Worm (Caenorhabditis elegans): ENCODE results near the gene pde-12.

pde-12 gene

ce11 chrIII:10810837-10811814, 33.7 kb downstream of the pde-12 start (continued):
- TF ChIP-seq Y79H2A.3 (GFP tag; conservative IDR thresholded peaks at IDR 0.05), result peak; percentile 93
- no peak for TF ChIP-seq nhr-120 (GFP tag; IDR thresholded peaks at IDR 0.05)
- no peak for TF ChIP-seq egl-18 (GFP tag; IDR thresholded peaks at IDR 0.05)
- TF ChIP-seq Y67H2A.10 (GFP tag; conservative IDR thresholded peaks at IDR 0.05), result no peak
- no peak for TF ChIP-seq dpl-1 (GFP tag; optimal IDR thresholded peaks at IDR 0.05)
- TF ChIP-seq tbx-9 (tag; optimal IDR thresholded peaks at IDR 0.05; ENCODE audit: borderline replicate concordance), result no peak
- no peak for TF ChIP-seq F49E8.2 (tag; optimal IDR thresholded peaks at IDR 0.05; ENCODE audit: insufficient read depth)
- no peak for TF ChIP-seq B0261.1 (tag; optimal IDR thresholded peaks at IDR 0.05)
- no peak for TF ChIP-seq mes-4 (tag; optimal IDR thresholded peaks at IDR 0.05)
- TF ChIP-seq madf-3 (GFP tag; IDR thresholded peaks at IDR 0.05), result peak; percentile 83; the same call in 1 of the 2 replicates
- peak; percentile 62 for TF ChIP-seq hmg-1.2 (GFP tag; IDR thresholded peaks at IDR 0.05)
- TF ChIP-seq zim-3 (tag; optimal IDR thresholded peaks at IDR 0.05), result no peak
- TF ChIP-seq ztf-26 (tag; optimal IDR thresholded peaks at IDR 0.05), result no peak
- TF ChIP-seq rpc-1 (optimal IDR thresholded peaks at IDR 0.05), result no peak
- TF ChIP-seq rpc-1 (tag; optimal IDR thresholded peaks at IDR 0.05), result no peak
- no peak for TF ChIP-seq cebp-1 (GFP tag; IDR thresholded peaks at IDR 0.05)
- TF ChIP-seq cebp-1 (tag; optimal IDR thresholded peaks at IDR 0.05), result peak; percentile 15
- TF ChIP-seq dpff-1 (tag; optimal IDR thresholded peaks at IDR 0.05), result no peak
- no peak for TF ChIP-seq hlh-12 (tag; optimal IDR thresholded peaks at IDR 0.05)
- TF ChIP-seq atf-7 (tag; optimal IDR thresholded peaks at IDR 0.05), result no peak
- no peak for TF ChIP-seq ets-4 (GFP tag; optimal IDR thresholded peaks at IDR 0.05)
- peak; percentile 9; the same call in 1 of the 2 replicates for TF ChIP-seq ztf-28 (GFP tag; IDR thresholded peaks at IDR 0.05)
- TF ChIP-seq F33H1.4 (GFP tag; IDR thresholded peaks at IDR 0.05), result peak; percentile 65
- TF ChIP-seq lin-54 (GFP tag; optimal IDR thresholded peaks at IDR 0.05), result peak; percentile 56
- peak; percentile 68 for TF ChIP-seq hrde-1 (tag; optimal IDR thresholded peaks at IDR 0.05; ENCODE audit: borderline replicate concordance)
- peak; percentile 93 for TF ChIP-seq ceh-58 (GFP tag; IDR thresholded peaks at IDR 0.05)
- no peak for TF ChIP-seq fkh-3 (tag; optimal IDR thresholded peaks at IDR 0.05)
- TF ChIP-seq K11D2.4 (GFP tag; IDR thresholded peaks at IDR 0.05), result peak; percentile 44; the same call in 1 of the 2 replicates
- no peak for TF ChIP-seq let-607 (tag; optimal IDR thresholded peaks at IDR 0.05)
- peak; percentile 51 for TF ChIP-seq die-1 (tag; optimal IDR thresholded peaks at IDR 0.05)
- peak; percentile 70; the same call in 1 of the 2 replicates for TF ChIP-seq F39B2.1 (GFP tag; IDR thresholded peaks at IDR 0.05)
- no peak for TF ChIP-seq snpc-1.1 (tag; optimal IDR thresholded peaks at IDR 0.05; ENCODE audit: insufficient read depth)
- TF ChIP-seq K12H6.12 (tag; optimal IDR thresholded peaks at IDR 0.05), result peak; percentile 12
- TF ChIP-seq snpc-3.4 (tag; optimal IDR thresholded peaks at IDR 0.05), result no peak
- TF ChIP-seq aptf-3 (GFP tag; IDR thresholded peaks at IDR 0.05), result peak; percentile 80; the same call in 1 of the 2 replicates
- TF ChIP-seq chd-7 (tag; optimal IDR thresholded peaks at IDR 0.05), result no peak
- TF ChIP-seq sea-2 (GFP tag; IDR thresholded peaks at IDR 0.05), result no peak
- TF ChIP-seq nfyb-1 (GFP tag; IDR thresholded peaks at IDR 0.05), result peak; percentile 76
- no peak for TF ChIP-seq F23B12.7 (tag; optimal IDR thresholded peaks at IDR 0.05; ENCODE audit: insufficient read depth)
- 0 out of 2 replicates have a peak, but pooled peaks have one; percentile 29 for TF ChIP-seq F37B4.10 (GFP tag; IDR thresholded peaks at IDR 0.05)
- TF ChIP-seq unc-62 (GFP tag; optimal IDR thresholded peaks at IDR 0.05), result no peak
- TF ChIP-seq egl-44 (GFP tag; IDR thresholded peaks at IDR 0.05), result peak; percentile 69
- TF ChIP-seq F52B5.7 (tag; optimal IDR thresholded peaks at IDR 0.05), result peak; percentile 28
- TF ChIP-seq mxl-1 (tag; optimal IDR thresholded peaks at IDR 0.05), result no peak
- no peak for TF ChIP-seq F55B11.4 (tag; optimal IDR thresholded peaks at IDR 0.05; ENCODE audit: borderline replicate concordance, insufficient read depth)
- no peak for TF ChIP-seq lag-1 (GFP tag; IDR thresholded peaks at IDR 0.05)
- no peak for TF ChIP-seq pha-4 (tag; optimal IDR thresholded peaks at IDR 0.05)

Measured in whole organism, young adult.